Fruit fly (Drosophila melanogaster): ENCODE measurements around the gene Cyt-c-d.

DNA sequence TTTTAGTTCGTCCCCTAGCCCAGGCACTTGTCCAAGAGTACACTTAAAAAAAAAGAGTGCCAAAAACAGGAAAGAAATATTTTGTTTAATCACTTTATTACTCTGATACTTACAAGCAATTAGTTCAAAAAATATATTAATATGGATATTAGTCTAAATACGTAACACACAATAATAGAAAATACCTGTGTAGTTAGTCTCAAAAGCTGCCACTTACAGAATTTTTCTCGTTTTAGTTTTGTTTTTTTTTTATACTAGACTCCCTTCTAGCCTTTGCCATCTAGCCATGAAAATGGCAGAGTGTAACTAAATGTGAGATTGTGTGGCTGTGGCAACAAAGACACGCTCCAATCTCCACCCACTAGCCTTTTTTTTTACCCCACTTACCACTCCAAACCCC, 27.8 kb upstream of the Cyt-c-d start:
- no peak for TF ChIP-seq Snoo (tag; optimal IDR thresholded peaks at IDR 0.05)
- TF ChIP-seq CG34367 (tag; optimal IDR thresholded peaks at IDR 0.05), result peak; percentile 77
- TF ChIP-seq CG8301 (tag; optimal IDR thresholded peaks at IDR 0.05), result peak; percentile 62
- TF ChIP-seq CG8159 (tag; optimal IDR thresholded peaks at IDR 0.05), result peak; percentile 76
- peak; percentile 46 for TF ChIP-seq Pif1B (GFP tag; optimal IDR thresholded peaks at IDR 0.05)

Measured in whole organism, pupa.